Fruit fly (Drosophila melanogaster) whole organism, embryonic: ENCODE measurements around the gene CG8034.

Experiments used
- Ada2b ChIP-seq: fragments of 200-800 bp; sonication (Bioruptor generic); IDR thresholded peaks from 2 replicates; pipeline ENCODE4 v1.3.6; 2022; ENCODE audit warnings: missing biosample characterization, missing genetic modification characterization
- CG11696 ChIP-seq: fragments of 200-800 bp; sonication (Bioruptor generic); IDR thresholded peaks from 2 replicates; pipeline ENCODE4 v1.3.6; 2022; ENCODE audit warnings: missing biosample characterization, missing genetic modification characterization
- CG11723 ChIP-seq: fragments of 200-800 bp; sonication (Bioruptor generic); optimal IDR thresholded peaks from 2 replicates; lab custom pipeline; 2017; ENCODE audit warnings: missing biosample characterization, mild to moderate bottlenecking, missing genetic modification characterization
- CG12299 ChIP-seq: fragments of 200-800 bp; sonication (Bioruptor generic); optimal IDR thresholded peaks from 2 replicates; lab custom pipeline; 2018; ENCODE audit warnings: missing biosample characterization, mild to moderate bottlenecking, missing genetic modification characterization
- CG15073 ChIP-seq: fragments of 200-800 bp; sonication (Bioruptor generic); optimal IDR thresholded peaks from 2 replicates; lab custom pipeline; 2016; ENCODE audit warnings: missing biosample characterization, missing genetic modification characterization
- CG1603 ChIP-seq: fragments of 200-800 bp; sonication (Bioruptor generic); optimal IDR thresholded peaks from 2 replicates; lab custom pipeline; 2019; ENCODE audit warnings: missing biosample characterization, mild to moderate bottlenecking, missing genetic modification characterization, moderate library complexity
- CG16779 ChIP-seq: fragments of 200-800 bp; sonication (Bioruptor generic); IDR thresholded peaks from 2 replicates; pipeline ENCODE4 v1.3.6; 2022; ENCODE audit warnings: missing biosample characterization, missing genetic modification characterization
- CG17829 ChIP-seq: fragments of 200-800 bp; optimal IDR thresholded peaks from 2 replicates; lab custom pipeline; 2019; ENCODE audit warnings: missing biosample characterization, mild to moderate bottlenecking, missing genetic modification characterization, moderate library complexity
- CG2678 ChIP-seq: fragments of 200-800 bp; sonication (Bioruptor generic); optimal IDR thresholded peaks from 3 replicates; lab custom pipeline; 2019; ENCODE audit warnings: missing biosample characterization, mild to moderate bottlenecking, missing genetic modification characterization, moderate library complexity
- CG30431 ChIP-seq: fragments of 200-800 bp; sonication (Bioruptor generic); optimal IDR thresholded peaks from 2 replicates; lab custom pipeline; 2017; ENCODE audit warnings: missing biosample characterization, missing genetic modification characterization
- CG31224 ChIP-seq: fragments of 200-800 bp; sonication (Bioruptor generic); IDR thresholded peaks from 2 replicates; pipeline ENCODE4 v1.3.6; 2022; ENCODE audit warnings: missing biosample characterization, missing genetic modification characterization
- CG3163 ChIP-seq: fragments of 200-800 bp; sonication (Bioruptor generic); optimal IDR thresholded peaks from 3 replicates; lab custom pipeline; 2016; ENCODE audit warnings: missing biosample characterization, missing genetic modification characterization
- CG3726 ChIP-seq: fragments of 200-800 bp; sonication (Bioruptor generic); IDR thresholded peaks from 3 replicates; pipeline ENCODE4, ENCODE4 v1.3.6; 2022; ENCODE audit warnings: missing biosample characterization, missing genetic modification characterization
- CG4854 ChIP-seq: fragments of 200-800 bp; sonication (Bioruptor generic); optimal IDR thresholded peaks from 2 replicates; lab custom pipeline; 2016; ENCODE audit warnings: missing biosample characterization, missing genetic modification characterization, inconsistent platforms
- CG6683 ChIP-seq: fragments of 200-800 bp; sonication (Bioruptor generic); optimal IDR thresholded peaks from 2 replicates; lab custom pipeline; 2017; ENCODE audit warnings: missing biosample characterization, mild to moderate bottlenecking, missing genetic modification characterization, missing genetic modification reagents
- CG6765 ChIP-seq: fragments of 200-800 bp; sonication (Bioruptor generic); optimal IDR thresholded peaks from 3 replicates; lab custom pipeline; 2017; ENCODE audit warnings: missing biosample characterization, mild to moderate bottlenecking, missing genetic modification characterization
- CG7839 ChIP-seq: fragments of 200-800 bp; sonication (Bioruptor generic); optimal IDR thresholded peaks from 3 replicates; lab custom pipeline; 2018; ENCODE audit warnings: missing biosample characterization, mild to moderate bottlenecking, missing genetic modification characterization, moderate library complexity
- CG7963 ChIP-seq: fragments of 200-800 bp; sonication (Bioruptor generic); IDR thresholded peaks from 3 replicates; pipeline ENCODE4 v1.3.6; 2022; ENCODE audit warnings: missing biosample characterization, missing genetic modification characterization; ENCODE audit not compliant: partially characterized antibody
- CG8388 ChIP-seq: fragments of 200-800 bp; sonication (Bioruptor generic); optimal IDR thresholded peaks from 2 replicates; lab custom pipeline; 2019; ENCODE audit warnings: missing biosample characterization, mild to moderate bottlenecking, missing genetic modification characterization, moderate library complexity
- CG9437 ChIP-seq: fragments of 200-800 bp; sonication (Bioruptor generic); optimal IDR thresholded peaks from 2 replicates; lab custom pipeline; 2018; ENCODE audit warnings: missing biosample characterization, mild to moderate bottlenecking, missing genetic modification characterization
- CkIIα-i1 ChIP-seq: fragments of 200-800 bp; sonication (Bioruptor generic); IDR thresholded peaks from 2 replicates; pipeline ENCODE4 v1.3.6; 2022; ENCODE audit warnings: missing biosample characterization, missing genetic modification characterization
- Deaf1 ChIP-seq: fragments of 200-800 bp; optimal IDR thresholded peaks from 3 replicates; lab custom pipeline; 2019; ENCODE audit warnings: missing biosample characterization, mild to moderate bottlenecking, missing genetic modification characterization, moderate library complexity
- Doc2 ChIP-seq: fragments of 200-800 bp; sonication (Bioruptor generic); IDR thresholded peaks from 2 replicates; pipeline ENCODE4 v1.3.6; 2022; ENCODE audit warnings: missing biosample characterization, missing genetic modification characterization
- Ets65A ChIP-seq: fragments of 200-800 bp; sonication (Bioruptor generic); peaks from one replicate; lab custom pipeline; 2016; ENCODE audit warnings: missing biosample characterization, missing genetic modification characterization
- Fer3 ChIP-seq: fragments of 200-800 bp; sonication (Bioruptor generic); optimal IDR thresholded peaks from 2 replicates; lab custom pipeline; 2018; ENCODE audit warnings: missing biosample characterization, mild to moderate bottlenecking, missing genetic modification characterization, moderate library complexity
- HLH3B ChIP-seq: fragments of 200-800 bp; sonication (Bioruptor generic); IDR thresholded peaks from 2 replicates; pipeline ENCODE4 v1.3.6; 2022; ENCODE audit warnings: missing biosample characterization, missing genetic modification characterization
- NFAT ChIP-seq: fragments of 200-800 bp; sonication (Bioruptor generic); IDR thresholded peaks from 2 replicates; pipeline ENCODE4 v1.3.6; 2022; ENCODE audit warnings: missing biosample characterization, missing genetic modification characterization
- NK7.1 ChIP-seq: fragments of 200-800 bp; sonication (Bioruptor generic); optimal IDR thresholded peaks from 3 replicates; lab custom pipeline; 2016; ENCODE audit warnings: missing biosample characterization, missing genetic modification characterization
- Sox100B ChIP-seq: fragments of 200-800 bp; sonication (Bioruptor generic); optimal IDR thresholded peaks from 3 replicates; lab custom pipeline; 2018; ENCODE audit warnings: missing biosample characterization, mild to moderate bottlenecking, missing genetic modification characterization
- Sox102F ChIP-seq: fragments of 200-800 bp; sonication (Bioruptor generic); optimal IDR thresholded peaks from 2 replicates; lab custom pipeline; 2018; ENCODE audit warnings: missing biosample characterization, mild to moderate bottlenecking, missing genetic modification characterization, moderate library complexity
- YL-1 ChIP-seq: fragments of 200-800 bp; sonication (Bioruptor generic); optimal IDR thresholded peaks from 3 replicates; lab custom pipeline; 2017; ENCODE audit warnings: missing biosample characterization, mild to moderate bottlenecking, missing genetic modification characterization
- crc ChIP-seq: fragments of 200-800 bp; sonication (Bioruptor generic); optimal IDR thresholded peaks from 2 replicates; lab custom pipeline; 2016; ENCODE audit warnings: missing biosample characterization, missing genetic modification characterization
- eve ChIP-seq, 2 experiments: fragments of >200 bp; optimal IDR thresholded peaks; 2 replicates each; lab custom pipeline; 2017; ENCODE audit warnings: missing biosample characterization in 2 of 2, missing genetic modification characterization in 2 of 2
- grn ChIP-seq: fragments of 200-800 bp; sonication (Bioruptor generic); optimal IDR thresholded peaks from 3 replicates; lab custom pipeline; 2017; ENCODE audit warnings: missing biosample characterization, missing genetic modification characterization
- gsb-n ChIP-seq: fragments of 200-800 bp; sonication (Bioruptor generic); optimal IDR thresholded peaks from 3 replicates; lab custom pipeline; 2018; ENCODE audit warnings: missing biosample characterization, mild to moderate bottlenecking, missing genetic modification characterization
- gt ChIP-seq: fragments of 200-800 bp; sonication (Bioruptor generic); IDR thresholded peaks from 2 replicates; pipeline ENCODE4 v1.3.6; 2022; ENCODE audit warnings: missing biosample characterization, missing genetic modification characterization
- mam ChIP-seq: fragments of 200-800 bp; sonication (Bioruptor generic); optimal IDR thresholded peaks from 3 replicates; lab custom pipeline; 2016; ENCODE audit warnings: missing biosample characterization, missing genetic modification characterization
- nmo ChIP-seq: fragments of 200-800 bp; sonication (Bioruptor generic); optimal IDR thresholded peaks from 2 replicates; lab custom pipeline; 2018; ENCODE audit warnings: missing biosample characterization, mild to moderate bottlenecking, missing genetic modification characterization, moderate library complexity
- otp ChIP-seq: fragments of 200-800 bp; sonication (Bioruptor generic); IDR thresholded peaks from 3 replicates; pipeline ENCODE4, ENCODE4 v1.3.6; 2022; ENCODE audit warnings: missing biosample characterization, missing genetic modification characterization
- pb ChIP-seq: fragments of 200-800 bp; sonication (Bioruptor generic); optimal IDR thresholded peaks from 3 replicates; lab custom pipeline; 2016; ENCODE audit warnings: missing biosample characterization, missing genetic modification characterization
- pho ChIP-seq: fragments of 200-800 bp; sonication (Bioruptor generic); optimal IDR thresholded peaks from 2 replicates; lab custom pipeline; 2016; ENCODE audit warnings: missing biosample characterization, missing genetic modification characterization
- prd ChIP-seq, 3 experiments: fragments of >200 bp in 2 of 3; fragments of 200-800 bp in 1 of 3; sonication (Bioruptor generic) in 1 of 3; optimal IDR thresholded peaks in 2 of 3; IDR thresholded peaks in 1 of 3; 2 replicates in 2 of 3; 3 replicates in 1 of 3; pipeline versions ENCODE4 v1.3.6 to Lab custom; 2017 to 2022; ENCODE audit warnings: missing biosample characterization in 1 of 3, missing genetic modification characterization in 1 of 3
- sens ChIP-seq: fragments of 200-800 bp; sonication (Bioruptor generic); peaks from one replicate; lab custom pipeline; 2016; ENCODE audit warnings: missing biosample characterization, missing genetic modification characterization
- shn ChIP-seq: fragments of 200-800 bp; sonication (Bioruptor generic); optimal IDR thresholded peaks from 3 replicates; lab custom pipeline; 2016; ENCODE audit warnings: missing biosample characterization, missing genetic modification characterization
- sug ChIP-seq: fragments of 200-800 bp; optimal IDR thresholded peaks from 2 replicates; lab custom pipeline; 2019; ENCODE audit warnings: missing biosample characterization, mild to moderate bottlenecking, missing genetic modification characterization, moderate library complexity
- tio ChIP-seq: fragments of 200-800 bp; sonication (Bioruptor generic); optimal IDR thresholded peaks from 2 replicates; lab custom pipeline; 2017; ENCODE audit warnings: missing biosample characterization, missing genetic modification characterization, inconsistent platforms
- tll ChIP-seq, 2 experiments: fragments of 200-800 bp in 1 of 2; fragments of >200 bp in 1 of 2; sonication (Bioruptor generic) in 1 of 2; optimal IDR thresholded peaks; 2 replicates each; lab custom pipeline; 2017 to 2019; ENCODE audit warnings: missing biosample characterization in 2 of 2, missing genetic modification characterization in 2 of 2, mild to moderate bottlenecking in 1 of 2, moderate library complexity in 1 of 2
- tup ChIP-seq: fragments of 200-800 bp; sonication (Bioruptor generic); optimal IDR thresholded peaks from 2 replicates; lab custom pipeline; 2016; ENCODE audit warnings: missing biosample characterization, mild to moderate bottlenecking, missing genetic modification characterization, moderate library complexity
- tx ChIP-seq: fragments of 200-800 bp; sonication (Bioruptor generic); optimal IDR thresholded peaks from 2 replicates; lab custom pipeline; 2016; ENCODE audit warnings: missing biosample characterization, missing genetic modification characterization
- unpg ChIP-seq: fragments of 200-800 bp; sonication (Bioruptor generic); optimal IDR thresholded peaks from 3 replicates; lab custom pipeline; 2018; ENCODE audit warnings: missing biosample characterization, mild to moderate bottlenecking, missing genetic modification characterization, moderate library complexity
- wek ChIP-seq: fragments of 200-800 bp; sonication (Bioruptor generic); optimal IDR thresholded peaks from 3 replicates; lab custom pipeline; 2018; ENCODE audit warnings: missing biosample characterization, mild to moderate bottlenecking, missing genetic modification characterization, moderate library complexity

CG8034 gene

DNA sequence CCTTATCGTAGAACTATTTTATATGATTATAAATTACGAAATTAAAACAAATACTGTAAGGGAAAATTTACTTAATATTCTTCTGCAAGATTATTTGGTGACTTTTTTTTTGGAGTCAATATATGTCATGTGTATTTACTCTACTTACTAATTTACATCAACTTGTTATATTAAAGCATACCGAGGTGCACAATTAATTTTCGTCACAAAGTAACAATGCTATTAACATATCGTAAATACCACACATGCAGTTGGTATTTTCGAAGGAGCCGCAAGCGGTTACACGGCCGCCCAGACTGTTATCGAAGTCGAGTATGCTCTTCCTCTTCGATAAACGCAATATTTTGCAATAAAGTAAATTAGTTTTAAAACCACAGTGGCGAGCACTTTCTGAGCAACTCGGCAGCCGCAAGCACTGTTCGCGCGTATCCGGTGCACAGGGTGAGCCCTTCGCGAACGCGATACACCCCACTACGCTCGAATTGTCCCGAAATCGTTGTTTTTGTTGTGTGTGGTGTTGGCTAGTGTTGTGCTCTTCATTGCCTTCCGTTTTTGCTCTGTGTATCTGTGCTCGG, 36.3 kb downstream of the CG8034 start, which contains the start of gene Vav (continued):
- TF ChIP-seq CG2678 (no peak), CG15073 (no peak), tx (GFP tag; lab: Kevin White, UChicago) (no peak), CG12299 (peak; percentile 18), Sox100B (no peak), NK7.1 (no peak), gsb-n (tag; lab: Kevin White, UChicago) (no peak), CG8388 (GFP tag; lab: Kevin White, UChicago) (no peak), Ada2b (GFP tag; lab: Robert Waterston, UW) (no peak), CG11696 (GFP tag; lab: Robert Waterston, UW) (no peak), YL-1 (GFP tag; lab: Kevin White, UChicago) (peak; percentile 58), gt (GFP tag; lab: Robert Waterston, UW) (no peak), wek (peak; percentile 22), CG1603 (tag; lab: Kevin White, UChicago) (no peak), pb (GFP tag; lab: Kevin White, UChicago) (no peak), CG30431 (no peak), CG9437 (no peak), tio (no peak), NFAT (GFP tag; lab: Robert Waterston, UW) (no peak), Deaf1 (tag; lab: Kevin White, UChicago) (peak; percentile 37), CG16779 (GFP tag; lab: Robert Waterston, UW) (no peak), CG3726 (GFP tag; lab: Robert Waterston, UW) (no peak), CG3163 (GFP tag; lab: Kevin White, UChicago) (no peak), mam (GFP tag; lab: Kevin White, UChicago) (no peak), CkIIα-i1 (GFP tag; lab: Robert Waterston, UW) (no peak), CG6765 (no peak), crc (GFP tag; lab: Kevin White, UChicago) (no peak), shn (no peak), tll (GFP tag; optimal IDR thresholded peaks at IDR 0.05; lab: Kevin White, UChicago) (no peak), grn (no peak), prd (optimal IDR thresholded peaks at IDR 0.05; lab: Kevin White, UChicago) (no peak), prd (GFP tag; IDR thresholded peaks at IDR 0.05; lab: Robert Waterston, UW) (0 out of 3 replicates have a peak, but pooled peaks have one; percentile 4), tup (GFP tag; lab: Kevin White, UChicago) (no peak), Sox102F (GFP tag; lab: Kevin White, UChicago) (no peak), CG7839 (no peak), unpg (no peak), eve (GFP tag; optimal IDR thresholded peaks at IDR 0.05; lab: Kevin White, UChicago) (no peak), CG6683 (no peak), Fer3 (tag; lab: Kevin White, UChicago) (no peak), nmo (GFP tag; lab: Kevin White, UChicago) (no peak), CG17829 (no peak), CG4854 (GFP tag; lab: Kevin White, UChicago) (no peak), Doc2 (GFP tag; lab: Robert Waterston, UW) (no peak), CG11723 (GFP tag; lab: Kevin White, UChicago) (no peak), CG7963 (GFP tag; lab: Robert Waterston, UW) (peak; percentile 20; the same call in 1 of the 3 replicates), Ets65A (GFP tag; lab: Kevin White, UChicago) (no peak), sug (tag; lab: Kevin White, UChicago) (no peak), otp (GFP tag; lab: Robert Waterston, UW) (no peak), sens (GFP tag; lab: Kevin White, UChicago) (no peak), pho (no peak), CG31224 (GFP tag; lab: Robert Waterston, UW) (no peak), HLH3B (no peak)
